Worm (Caenorhabditis elegans): ENCODE data around the gene cnc-2.

ce11 chrV:1468905-1469304 is 18.9 kb upstream of the cnc-2 start:
- TF ChIP-seq him-1 (tag; optimal IDR thresholded peaks at IDR 0.05) (no peak), W03F9.2 (tag; optimal IDR thresholded peaks at IDR 0.05) (no peak), dao-5 (tag; optimal IDR thresholded peaks at IDR 0.05) (no peak)

All from whole organism, L4/young adult.